Fruit fly (Drosophila melanogaster) whole organism, embryonic: ENCODE measurements around the gene CG8958.

Source experiments
- B-H2 ChIP-seq: fragments of 200-800 bp; sonication (Bioruptor generic); optimal IDR thresholded peaks from 2 replicates; lab custom pipeline; 2018; ENCODE audit warnings: missing biosample characterization, mild to moderate bottlenecking, missing genetic modification characterization
- Bdp1 ChIP-seq: fragments of 200-800 bp; sonication (Bioruptor generic); optimal IDR thresholded peaks from 3 replicates; lab custom pipeline; 2016; ENCODE audit warnings: missing biosample characterization, missing genetic modification characterization
- CG11456 ChIP-seq: fragments of 200-800 bp; sonication (Bioruptor generic); IDR thresholded peaks from 3 replicates; pipeline ENCODE4 v1.3.6; 2022; ENCODE audit warnings: missing biosample characterization, missing genetic modification characterization
- CG11560 ChIP-seq: fragments of 200-800 bp; sonication (Bioruptor generic); IDR thresholded peaks from 3 replicates; pipeline ENCODE4 v1.3.6; 2022; ENCODE audit warnings: missing biosample characterization, missing genetic modification characterization
- CG12744 ChIP-seq: fragments of 200-800 bp; sonication (Bioruptor generic); optimal IDR thresholded peaks from 2 replicates; lab custom pipeline; 2016; ENCODE audit warnings: missing biosample characterization, missing genetic modification characterization
- CG2202 ChIP-seq: fragments of 200-800 bp; sonication (Bioruptor generic); optimal IDR thresholded peaks from 2 replicates; lab custom pipeline; 2018; ENCODE audit warnings: missing biosample characterization, mild to moderate bottlenecking, missing genetic modification characterization
- CG31224 ChIP-seq: fragments of 200-800 bp; sonication (Bioruptor generic); IDR thresholded peaks from 2 replicates; pipeline ENCODE4 v1.3.6; 2022; ENCODE audit warnings: missing biosample characterization, missing genetic modification characterization
- CG31441 ChIP-seq: fragments of 200-800 bp; sonication (Bioruptor generic); IDR thresholded peaks from 2 replicates; pipeline ENCODE4 v1.3.6; 2022; ENCODE audit warnings: missing biosample characterization, missing genetic modification characterization
- CG3281 ChIP-seq: fragments of 200-800 bp; sonication (Bioruptor generic); optimal IDR thresholded peaks from 3 replicates; lab custom pipeline; 2017; ENCODE audit warnings: missing biosample characterization, mild to moderate bottlenecking, missing genetic modification characterization
- CG3838 ChIP-seq: fragments of 200-800 bp; sonication (Bioruptor generic); optimal IDR thresholded peaks from 3 replicates; lab custom pipeline; 2016; ENCODE audit warnings: missing biosample characterization, missing genetic modification characterization
- CG4404 ChIP-seq: fragments of 200-800 bp; sonication (Bioruptor generic); IDR thresholded peaks from 2 replicates; pipeline ENCODE4 v1.3.6; 2022; ENCODE audit warnings: missing biosample characterization, missing genetic modification characterization
- CG4617 ChIP-seq: fragments of 200-800 bp; sonication (Bioruptor generic); optimal IDR thresholded peaks from 3 replicates; lab custom pipeline; 2016; ENCODE audit warnings: missing biosample characterization, missing genetic modification characterization, borderline replicate concordance
- CG6654 ChIP-seq: fragments of 200-800 bp; sonication (Bioruptor generic); optimal IDR thresholded peaks from 2 replicates; lab custom pipeline; 2017; ENCODE audit warnings: missing biosample characterization, mild to moderate bottlenecking, missing genetic modification characterization
- CG6813 ChIP-seq: fragments of 200-800 bp; sonication (Bioruptor generic); optimal IDR thresholded peaks from 2 replicates; lab custom pipeline; 2017; ENCODE audit warnings: missing biosample characterization, missing genetic modification characterization, mild to moderate bottlenecking, moderate library complexity, missing genetic modification reagents
- CG9876 ChIP-seq: fragments of 200-800 bp; sonication (Bioruptor generic); optimal IDR thresholded peaks from 2 replicates; lab custom pipeline; 2016; ENCODE audit warnings: missing biosample characterization, missing genetic modification characterization
- CG9932 ChIP-seq: fragments of 200-800 bp; sonication (Bioruptor generic); IDR thresholded peaks from 2 replicates; pipeline ENCODE4 v1.3.6; 2022; ENCODE audit warnings: missing biosample characterization, missing genetic modification characterization
- Dll ChIP-seq: fragments of 200-800 bp; sonication (Bioruptor generic); IDR thresholded peaks from 4 replicates; pipeline ENCODE4 v1.3.6; 2022; ENCODE audit warnings: missing biosample characterization, missing genetic modification characterization; ENCODE audit not compliant: partially characterized antibody
- Doc2 ChIP-seq: fragments of 200-800 bp; sonication (Bioruptor generic); IDR thresholded peaks from 2 replicates; pipeline ENCODE4 v1.3.6; 2022; ENCODE audit warnings: missing biosample characterization, missing genetic modification characterization
- HLH3B ChIP-seq: fragments of 200-800 bp; sonication (Bioruptor generic); IDR thresholded peaks from 2 replicates; pipeline ENCODE4 v1.3.6; 2022; ENCODE audit warnings: missing biosample characterization, missing genetic modification characterization
- HLH4C ChIP-seq: fragments of 200-800 bp; sonication (Bioruptor generic); IDR thresholded peaks from 3 replicates; pipeline ENCODE4 v1.3.6; 2022; ENCODE audit warnings: missing biosample characterization, missing genetic modification characterization; ENCODE audit not compliant: partially characterized antibody
- Mad ChIP-seq: fragments of 200-800 bp; sonication (Bioruptor generic); optimal IDR thresholded peaks from 2 replicates; lab custom pipeline; 2016; ENCODE audit warnings: missing biosample characterization, missing genetic modification characterization
- Mrtf ChIP-seq: fragments of 200-800 bp; sonication (Bioruptor generic); IDR thresholded peaks from 3 replicates; pipeline ENCODE4 v1.3.6; 2022; ENCODE audit warnings: missing biosample characterization, missing genetic modification characterization
- Poxn ChIP-seq: fragments of 200-800 bp; sonication (Bioruptor generic); IDR thresholded peaks from 2 replicates; pipeline ENCODE4 v1.3.6; 2022; ENCODE audit warnings: missing biosample characterization, missing genetic modification characterization
- Sox100B ChIP-seq: fragments of 200-800 bp; sonication (Bioruptor generic); optimal IDR thresholded peaks from 3 replicates; lab custom pipeline; 2018; ENCODE audit warnings: missing biosample characterization, mild to moderate bottlenecking, missing genetic modification characterization
- Sox102F ChIP-seq: fragments of 200-800 bp; sonication (Bioruptor generic); optimal IDR thresholded peaks from 2 replicates; lab custom pipeline; 2018; ENCODE audit warnings: missing biosample characterization, mild to moderate bottlenecking, missing genetic modification characterization, moderate library complexity
- Sry-β ChIP-seq: fragments of 200-800 bp; sonication (Bioruptor generic); optimal IDR thresholded peaks from 2 replicates; lab custom pipeline; 2018; ENCODE audit warnings: missing biosample characterization, mild to moderate bottlenecking, missing genetic modification characterization, moderate library complexity
- Vsx1 ChIP-seq: fragments of 200-800 bp; sonication (Bioruptor generic); optimal IDR thresholded peaks from 2 replicates; lab custom pipeline; 2017; ENCODE audit warnings: missing biosample characterization, mild to moderate bottlenecking, missing genetic modification characterization, missing genetic modification reagents
- aop ChIP-seq: fragments of 200-800 bp; sonication (Bioruptor generic); IDR thresholded peaks from 2 replicates; pipeline ENCODE4 v1.3.6; 2022; ENCODE audit warnings: missing biosample characterization, missing genetic modification characterization
- da ChIP-seq: fragments of 200-800 bp; sonication (Bioruptor generic); optimal IDR thresholded peaks from 2 replicates; lab custom pipeline; 2016; ENCODE audit warnings: missing biosample characterization, missing genetic modification characterization
- danr ChIP-seq: fragments of 200-800 bp; sonication (Bioruptor generic); IDR thresholded peaks from 2 replicates; pipeline ENCODE4 v1.3.6; 2022; ENCODE audit warnings: missing biosample characterization, missing genetic modification characterization
- dm ChIP-seq: fragments of 200-800 bp; sonication (Bioruptor generic); optimal IDR thresholded peaks from 3 replicates; lab custom pipeline; 2016; ENCODE audit warnings: missing biosample characterization, missing genetic modification characterization
- dmrt99B ChIP-seq: fragments of 200-800 bp; sonication (Bioruptor generic); optimal IDR thresholded peaks from 2 replicates; lab custom pipeline; 2018; ENCODE audit warnings: missing biosample characterization, mild to moderate bottlenecking, missing genetic modification characterization, moderate library complexity
- esg ChIP-seq: fragments of 200-800 bp; sonication (Bioruptor generic); conservative IDR thresholded peaks from 2 replicates; pipeline ENCODE4 v1.3.6; 2022; ENCODE audit warnings: missing biosample characterization, missing genetic modification characterization
- eve ChIP-seq, 2 experiments: fragments of >200 bp; optimal IDR thresholded peaks; 2 replicates each; lab custom pipeline; 2017; ENCODE audit warnings: missing biosample characterization in 2 of 2, missing genetic modification characterization in 2 of 2
- fd102C ChIP-seq: fragments of 200-800 bp; sonication (Bioruptor generic); optimal IDR thresholded peaks from 2 replicates; lab custom pipeline; 2018; ENCODE audit warnings: missing biosample characterization, mild to moderate bottlenecking, missing genetic modification characterization, moderate library complexity
- gce ChIP-seq: fragments of 200-800 bp; sonication (Bioruptor generic); IDR thresholded peaks from 3 replicates; pipeline ENCODE4 v1.3.6; 2022; ENCODE audit warnings: missing biosample characterization, missing genetic modification characterization
- gcm ChIP-seq: fragments of 200-800 bp; sonication (Bioruptor generic); optimal IDR thresholded peaks from 2 replicates; lab custom pipeline; 2019; ENCODE audit warnings: missing biosample characterization, mild to moderate bottlenecking, missing genetic modification characterization, moderate library complexity
- gro ChIP-seq: fragments of 200-800 bp; sonication (Bioruptor generic); optimal IDR thresholded peaks from 2 replicates; lab custom pipeline; 2016; ENCODE audit warnings: missing biosample characterization, missing genetic modification characterization
- gt ChIP-seq: fragments of 200-800 bp; sonication (Bioruptor generic); IDR thresholded peaks from 2 replicates; pipeline ENCODE4 v1.3.6; 2022; ENCODE audit warnings: missing biosample characterization, missing genetic modification characterization
- hbn ChIP-seq: fragments of 200-800 bp; sonication (Bioruptor generic); IDR thresholded peaks from 2 replicates; pipeline ENCODE4 v1.3.6; 2022; ENCODE audit warnings: missing biosample characterization, missing genetic modification characterization; ENCODE audit not compliant: partially characterized antibody
- jumu ChIP-seq: fragments of 200-800 bp; sonication (Bioruptor generic); optimal IDR thresholded peaks from 3 replicates; lab custom pipeline; 2016; ENCODE audit warnings: missing biosample characterization, missing genetic modification characterization
- klu ChIP-seq: fragments of 200-800 bp; sonication (Bioruptor generic); IDR thresholded peaks from 2 replicates; pipeline ENCODE4 v1.3.6; 2022; ENCODE audit warnings: missing biosample characterization, missing genetic modification characterization
- lab ChIP-seq: fragments of 200-800 bp; sonication (Bioruptor generic); optimal IDR thresholded peaks from 3 replicates; lab custom pipeline; 2017; ENCODE audit warnings: missing biosample characterization, missing genetic modification characterization, mild to moderate bottlenecking, moderate library complexity, missing genetic modification reagents
- pho ChIP-seq: fragments of 200-800 bp; sonication (Bioruptor generic); optimal IDR thresholded peaks from 2 replicates; lab custom pipeline; 2016; ENCODE audit warnings: missing biosample characterization, missing genetic modification characterization
- pum ChIP-seq: fragments of 200-800 bp; sonication (Bioruptor generic); optimal IDR thresholded peaks from 2 replicates; lab custom pipeline; 2016; ENCODE audit warnings: missing biosample characterization, missing genetic modification characterization
- rib ChIP-seq: fragments of 200-800 bp; sonication (Bioruptor generic); IDR thresholded peaks from 2 replicates; pipeline ENCODE4 v1.3.6; 2022; ENCODE audit warnings: missing biosample characterization, missing genetic modification characterization
- sima ChIP-seq: fragments of 200-800 bp; sonication (Bioruptor generic); optimal IDR thresholded peaks from 2 replicates; lab custom pipeline; 2016; ENCODE audit warnings: missing biosample characterization, missing genetic modification characterization
- tin ChIP-seq: fragments of 200-800 bp; sonication (Bioruptor generic); optimal IDR thresholded peaks from 3 replicates; lab custom pipeline; 2016; ENCODE audit warnings: missing biosample characterization, missing genetic modification characterization
- vfl ChIP-seq: fragments of 200-800 bp; sonication (Bioruptor generic); optimal IDR thresholded peaks from 2 replicates; lab custom pipeline; 2016; ENCODE audit warnings: missing biosample characterization, missing genetic modification characterization
- vnd ChIP-seq: fragments of 200-800 bp; sonication (Bioruptor generic); IDR thresholded peaks from 3 replicates; pipeline ENCODE4 v1.3.6; 2022; ENCODE audit warnings: missing biosample characterization, missing genetic modification characterization; ENCODE audit not compliant: partially characterized antibody

Gene CG8958

dm6 chrX:16104738-16105426 lies 21.9 kb downstream of the CG8958 start, which contains the start of the genes CG42353 and CG42354 (continued):
- TF ChIP-seq gce (GFP tag; lab: Robert Waterston, UW) (peak; percentile 92), esg (GFP tag; lab: Robert Waterston, UW) (peak; percentile 94), CG11456 (peak; percentile 89), CG4617 (GFP tag; lab: Kevin White, UChicago) (peak; percentile 87), Sry-β (GFP tag; lab: Kevin White, UChicago) (peak; percentile 59), tin (GFP tag; lab: Kevin White, UChicago) (peak; percentile 96), CG31441 (GFP tag; lab: Robert Waterston, UW) (peak; percentile 91), eve (GFP tag; optimal IDR thresholded peaks at IDR 0.05; lab: Kevin White, UChicago) (peak; percentile 70 to 95), lab (peak; percentile 97), danr (GFP tag; lab: Robert Waterston, UW) (peak; percentile 92), CG11560 (peak; percentile 84), CG6654 (GFP tag; lab: Kevin White, UChicago) (peak; percentile 88), CG3281 (GFP tag; lab: Kevin White, UChicago) (peak; percentile 95), Sox100B (peak; percentile 96), HLH4C (no peak), CG2202 (tag; lab: Kevin White, UChicago) (peak; percentile 93), pho (peak; percentile 95), hbn (GFP tag; lab: Robert Waterston, UW) (no peak), pum (peak; percentile 68), CG6813 (GFP tag; lab: Kevin White, UChicago) (peak; percentile 94), dmrt99B (tag; lab: Kevin White, UChicago) (peak; percentile 96), vfl (peak; percentile 90), klu (GFP tag; lab: Robert Waterston, UW) (peak; percentile 90), fd102C (GFP tag; lab: Kevin White, UChicago) (peak; percentile 62), gt (peak; percentile 91), Poxn (GFP tag; lab: Robert Waterston, UW) (peak; percentile 70), rib (GFP tag; lab: Robert Waterston, UW) (peak; percentile 79), Bdp1 (GFP tag; lab: Kevin White, UChicago) (peak; percentile 92), aop (GFP tag; lab: Robert Waterston, UW) (peak; percentile 14; the same call in 1 of the 2 replicates), sima (GFP tag; lab: Kevin White, UChicago) (peak; percentile 36), B-H2 (peak; percentile 94), Dll (GFP tag; lab: Robert Waterston, UW) (no peak), gro (peak; percentile 46), jumu (GFP tag; lab: Kevin White, UChicago) (peak; percentile 45), CG9932 (GFP tag; lab: Robert Waterston, UW) (peak; percentile 92), CG4404 (GFP tag; lab: Robert Waterston, UW) (peak; percentile 96), da (GFP tag; lab: Kevin White, UChicago) (peak; percentile 81), Doc2 (GFP tag; lab: Robert Waterston, UW) (peak; percentile 72; the same call in 1 of the 2 replicates), HLH3B (GFP tag; lab: Robert Waterston, UW) (peak; percentile 94), gcm (peak; percentile 97), CG3838 (GFP tag; lab: Kevin White, UChicago) (peak; percentile 89), CG31224 (GFP tag; lab: Robert Waterston, UW) (peak; percentile 92), CG12744 (peak; percentile 93), CG9876 (GFP tag; lab: Kevin White, UChicago) (peak; percentile 89), Vsx1 (GFP tag; lab: Kevin White, UChicago) (peak; percentile 75), Mrtf (GFP tag; lab: Robert Waterston, UW) (peak; percentile 90), Mad (GFP tag; lab: Kevin White, UChicago) (peak; percentile 94), vnd (GFP tag; lab: Robert Waterston, UW) (0 out of 3 replicates have a peak, but pooled peaks have one; percentile 42), Sox102F (GFP tag; lab: Kevin White, UChicago) (peak; percentile 96), dm (GFP tag; lab: Kevin White, UChicago) (peak; percentile 88)
